Worm (Caenorhabditis elegans) whole organism, L2 larva: ENCODE results near the gene F56D5.2.

ENCODE experiments used
- C34F6.9 ChIP-seq: fragments of 150-350 bp; optimal IDR thresholded peaks from 2 replicates; lab custom pipeline; 2014; ENCODE audit warnings: missing biosample characterization, missing genetic modification characterization
- F13H6.1 ChIP-seq: sonication (generic microtip); optimal IDR thresholded peaks from 2 replicates; lab custom pipeline; 2016; ENCODE audit warnings: missing genetic modification characterization, missing compliant biosample characterization
- R02D3.7 ChIP-seq: fragments of 150-350 bp; optimal IDR thresholded peaks from 2 replicates; lab custom pipeline; 2014; ENCODE audit warnings: missing biosample characterization, missing genetic modification characterization
- Y55F3AM.14 ChIP-seq: fragments of 200-800 bp; sonication (Bioruptor generic); optimal IDR thresholded peaks from 2 replicates; lab custom pipeline; 2018; ENCODE audit warnings: mild to moderate bottlenecking, missing genetic modification characterization, missing compliant biosample characterization
- ZK546.5 ChIP-seq: sonication (generic microtip); optimal IDR thresholded peaks from 2 replicates; lab custom pipeline; 2017; ENCODE audit warnings: missing biosample characterization, missing genetic modification characterization
- alr-1 ChIP-seq: fragments of 150-350 bp; optimal IDR thresholded peaks from 2 replicates; lab custom pipeline; 2014; ENCODE audit warnings: missing biosample characterization, missing genetic modification characterization
- aly-2 ChIP-seq: fragments of 150-350 bp; optimal IDR thresholded peaks from 2 replicates; lab custom pipeline; 2014; ENCODE audit warnings: missing biosample characterization, missing genetic modification characterization
- ama-1 ChIP-seq: fragments of 150-350 bp; optimal IDR thresholded peaks from 2 replicates; lab custom pipeline; 2018; ENCODE audit warnings: inconsistent platforms
- blmp-1 ChIP-seq: sonication (generic microtip); optimal IDR thresholded peaks from 2 replicates; lab custom pipeline; 2017; ENCODE audit warnings: missing genetic modification characterization, mild to moderate bottlenecking, missing compliant biosample characterization, antibody characterized with exemption, moderate library complexity; ENCODE audit not compliant: insufficient read depth
- ceh-16 ChIP-seq: fragments of 150-350 bp; optimal IDR thresholded peaks from 2 replicates; lab custom pipeline; 2014; ENCODE audit warnings: missing biosample characterization, missing genetic modification characterization
- ceh-82 ChIP-seq: fragments of 150-350 bp; optimal IDR thresholded peaks from 2 replicates; lab custom pipeline; 2014; ENCODE audit warnings: missing biosample characterization, missing genetic modification characterization
- crh-2 ChIP-seq: sonication (generic microtip); optimal IDR thresholded peaks from 2 replicates; lab custom pipeline; 2017; ENCODE audit warnings: missing biosample characterization, missing genetic modification characterization
- dmd-4 ChIP-seq: sonication (generic microtip); optimal IDR thresholded peaks from 2 replicates; lab custom pipeline; 2017; ENCODE audit warnings: missing biosample characterization, missing genetic modification characterization
- egl-27 ChIP-seq: sonication (generic microtip); optimal IDR thresholded peaks from 3 replicates; lab custom pipeline; 2017; ENCODE audit warnings: missing biosample characterization, missing genetic modification reagents, missing genetic modification characterization
- elt-1 ChIP-seq: fragments of 150-350 bp; optimal IDR thresholded peaks from 2 replicates; lab custom pipeline; 2014; ENCODE audit warnings: missing biosample characterization, missing genetic modification characterization
- elt-3 ChIP-seq: sonication (generic microtip); optimal IDR thresholded peaks from 2 replicates; lab custom pipeline; 2017; ENCODE audit warnings: missing biosample characterization, missing genetic modification characterization
- fos-1 ChIP-seq: fragments of 150-350 bp; optimal IDR thresholded peaks from 2 replicates; lab custom pipeline; 2014; ENCODE audit warnings: missing biosample characterization, missing genetic modification characterization
- gmeb-1 ChIP-seq: fragments of 150-350 bp; optimal IDR thresholded peaks from 2 replicates; lab custom pipeline; 2014; ENCODE audit warnings: missing biosample characterization, missing genetic modification characterization
- lin-11 ChIP-seq: fragments of 150-350 bp; sonication (generic microtip); optimal IDR thresholded peaks from 2 replicates; lab custom pipeline; 2014; ENCODE audit warnings: missing biosample characterization, missing genetic modification characterization, inconsistent platforms, mixed read lengths
- lin-13 ChIP-seq: fragments of 150-350 bp; optimal IDR thresholded peaks from 2 replicates; lab custom pipeline; 2014; ENCODE audit warnings: missing biosample characterization, missing genetic modification reagents, missing genetic modification characterization
- lin-39 ChIP-seq: fragments of 150-350 bp; optimal IDR thresholded peaks from 2 replicates; lab custom pipeline; 2014; ENCODE audit warnings: missing biosample characterization, missing genetic modification reagents, missing genetic modification characterization
- lsy-2 ChIP-seq, 2 experiments: fragments of 150-350 bp in 1 of 2; sonication (generic microtip) in 1 of 2; optimal IDR thresholded peaks; 2 replicates each; lab custom pipeline; 2014 to 2017; ENCODE audit warnings: missing biosample characterization in 2 of 2, missing genetic modification characterization in 2 of 2
- mab-5 ChIP-seq: fragments of 150-350 bp; optimal IDR thresholded peaks from 2 replicates; lab custom pipeline; 2014; ENCODE audit warnings: missing biosample characterization, missing genetic modification characterization
- mbf-1 ChIP-seq: sonication (generic microtip); optimal IDR thresholded peaks from 2 replicates; lab custom pipeline; 2017; ENCODE audit warnings: missing biosample characterization, missing genetic modification characterization
- mdl-1 ChIP-seq, 2 experiments: fragments of 150-350 bp in 1 of 2; sonication (generic microtip) in 1 of 2; optimal IDR thresholded peaks; 2 replicates each; lab custom pipeline; 2017; ENCODE audit warnings: missing biosample characterization in 2 of 2, missing genetic modification characterization in 2 of 2
- nhr-10 ChIP-seq: sonication (generic microtip); optimal IDR thresholded peaks from 2 replicates; lab custom pipeline; 2017; ENCODE audit warnings: missing biosample characterization, missing genetic modification characterization
- nhr-11 ChIP-seq: fragments of 150-350 bp; optimal IDR thresholded peaks from 2 replicates; lab custom pipeline; 2014; ENCODE audit warnings: missing biosample characterization, missing genetic modification characterization
- nhr-12 ChIP-seq: fragments of 150-350 bp; optimal IDR thresholded peaks from 2 replicates; lab custom pipeline; 2014; ENCODE audit warnings: missing biosample characterization, missing genetic modification characterization
- nhr-129 ChIP-seq: fragments of 150-350 bp; optimal IDR thresholded peaks from 2 replicates; lab custom pipeline; 2014; ENCODE audit warnings: missing biosample characterization, missing genetic modification characterization
- nhr-21 ChIP-seq: fragments of 150-350 bp; optimal IDR thresholded peaks from 2 replicates; lab custom pipeline; 2014; ENCODE audit warnings: missing biosample characterization, missing genetic modification characterization
- nhr-23 ChIP-seq: fragments of 150-350 bp; optimal IDR thresholded peaks from 2 replicates; lab custom pipeline; 2014; ENCODE audit warnings: missing biosample characterization, missing genetic modification reagents, missing genetic modification characterization
- nhr-237 ChIP-seq: fragments of 150-350 bp; optimal IDR thresholded peaks from 2 replicates; lab custom pipeline; 2014; ENCODE audit warnings: missing biosample characterization, missing genetic modification characterization
- nhr-25 ChIP-seq: fragments of 150-350 bp; sonication (generic microtip); optimal IDR thresholded peaks from 3 replicates; lab custom pipeline; 2014; ENCODE audit warnings: missing biosample characterization, missing genetic modification characterization
- nhr-6 ChIP-seq: fragments of 150-350 bp; optimal IDR thresholded peaks from 2 replicates; lab custom pipeline; 2014; ENCODE audit warnings: missing biosample characterization, missing genetic modification characterization
- nhr-77 ChIP-seq: fragments of 150-350 bp; optimal IDR thresholded peaks from 2 replicates; lab custom pipeline; 2014; ENCODE audit warnings: missing biosample characterization, missing genetic modification characterization
- peb-1 ChIP-seq: fragments of 150-350 bp; optimal IDR thresholded peaks from 2 replicates; lab custom pipeline; 2014; ENCODE audit warnings: missing biosample characterization, missing genetic modification characterization
- sem-4 ChIP-seq: fragments of 150-350 bp; optimal IDR thresholded peaks from 2 replicates; lab custom pipeline; 2014; ENCODE audit warnings: missing biosample characterization, missing genetic modification reagents, missing genetic modification characterization
- skn-1 ChIP-seq: sonication (generic microtip); optimal IDR thresholded peaks from 2 replicates; lab custom pipeline; 2017; ENCODE audit warnings: missing biosample characterization, missing genetic modification characterization
- sma-3 ChIP-seq: sonication (generic microtip); optimal IDR thresholded peaks from 2 replicates; lab custom pipeline; 2016; ENCODE audit warnings: missing genetic modification reagents, missing genetic modification characterization, missing compliant biosample characterization
- sma-9 ChIP-seq, 2 experiments: fragments of 150-350 bp in 1 of 2; sonication (generic microtip) in 1 of 2; optimal IDR thresholded peaks; 2 replicates each; lab custom pipeline; 2014 to 2016; ENCODE audit warnings: missing genetic modification characterization in 2 of 2, mild to moderate bottlenecking in 1 of 2, missing biosample characterization in 1 of 2, missing compliant biosample characterization in 1 of 2, missing genetic modification reagents in 1 of 2, moderate library complexity in 1 of 2
- snpc-4 ChIP-seq: fragments of 150-350 bp; optimal IDR thresholded peaks from 2 replicates; lab custom pipeline; 2014; ENCODE audit warnings: missing biosample characterization, missing genetic modification characterization
- unc-39 ChIP-seq: fragments of 150-350 bp; optimal IDR thresholded peaks from 2 replicates; lab custom pipeline; 2014; ENCODE audit warnings: missing biosample characterization, missing genetic modification characterization
- unc-55 ChIP-seq: fragments of 150-350 bp; sonication (generic microtip); optimal IDR thresholded peaks from 3 replicates; lab custom pipeline; 2014; ENCODE audit warnings: missing biosample characterization, missing genetic modification reagents, missing genetic modification characterization
- unc-62 ChIP-seq: fragments of 150-350 bp; optimal IDR thresholded peaks from 2 replicates; lab custom pipeline; 2014; ENCODE audit warnings: missing biosample characterization, missing genetic modification reagents, missing genetic modification characterization
- zag-1 ChIP-seq: fragments of 150-350 bp; optimal IDR thresholded peaks from 2 replicates; lab custom pipeline; 2014; ENCODE audit warnings: missing biosample characterization, missing genetic modification characterization
- ztf-1 ChIP-seq: fragments of 200-800 bp; sonication (Bioruptor generic); conservative IDR thresholded peaks from 2 replicates; pipeline ENCODE4 v1.3.6; 2022; ENCODE audit warnings: missing genetic modification characterization, missing compliant biosample characterization
- ztf-11 ChIP-seq: sonication (generic microtip); optimal IDR thresholded peaks from 2 replicates; lab custom pipeline; 2017; ENCODE audit warnings: missing biosample characterization, missing genetic modification characterization
- ztf-4 ChIP-seq: fragments of 150-350 bp; optimal IDR thresholded peaks from 2 replicates; lab custom pipeline; 2014; ENCODE audit warnings: missing biosample characterization, missing genetic modification characterization

The F56D5.2 gene

ce11 chrIV:9443940-9444339 lies 45.5 kb upstream of the F56D5.2 start, which contains the start of gene F38E11.9:
Gene F38E11.9 (minus strand): TSS chrIV:9444040.
- TF ChIP-seq lin-13 (GFP tag; lab: Kevin White, UChicago) (no peak), skn-1 (tag; lab: Kevin White, UChicago) (no peak), alr-1 (tag; lab: Kevin White, UChicago) (no peak), nhr-21 (tag; lab: Kevin White, UChicago) (no peak), ztf-11 (tag; lab: Kevin White, UChicago) (no peak), nhr-23 (tag; lab: Kevin White, UChicago) (no peak), R02D3.7 (tag; lab: Kevin White, UChicago) (no peak), blmp-1 (tag; lab: Kevin White, UChicago) (no peak), ZK546.5 (tag; lab: Kevin White, UChicago) (no peak), gmeb-1 (tag; lab: Kevin White, UChicago) (no peak), zag-1 (tag; lab: Kevin White, UChicago) (no peak), sma-9 (GFP tag; optimal IDR thresholded peaks at IDR 0.05; lab: Kevin White, UChicago) (no peak), sma-9 (tag; optimal IDR thresholded peaks at IDR 0.05; lab: Kevin White, UChicago) (no peak), ztf-1 (GFP tag; lab: Robert Waterston, UW) (no peak), ztf-4 (tag; lab: Kevin White, UChicago) (no peak), peb-1 (tag; lab: Kevin White, UChicago) (no peak), nhr-25 (tag; lab: Kevin White, UChicago) (no peak), nhr-6 (tag; lab: Kevin White, UChicago) (no peak), nhr-77 (no peak)

ce11 chrIV:9442106-9442532 lies 43.7 kb upstream of the F56D5.2 start:
- TF ChIP-seq F13H6.1 (tag; lab: Kevin White, UChicago) (peak; percentile 58), nhr-21 (tag; lab: Kevin White, UChicago) (peak; percentile 88), ztf-1 (GFP tag; lab: Robert Waterston, UW) (no peak), elt-3 (no peak), nhr-6 (tag; lab: Kevin White, UChicago) (peak; percentile 82), nhr-129 (tag; lab: Kevin White, UChicago) (peak; percentile 65), nhr-11 (tag; lab: Kevin White, UChicago) (no peak), nhr-23 (tag; lab: Kevin White, UChicago) (no peak), lsy-2 (tag; optimal IDR thresholded peaks at IDR 0.05; lab: Kevin White, UChicago) (peak in 1 of 2 experiments; percentile 56), gmeb-1 (tag; lab: Kevin White, UChicago) (peak; percentile 59), alr-1 (tag; lab: Kevin White, UChicago) (no peak), lin-39 (tag; lab: Kevin White, UChicago) (no peak), sma-3 (peak; percentile 89), sem-4 (tag; lab: Kevin White, UChicago) (peak; percentile 62), nhr-77 (no peak), mab-5 (tag; lab: Kevin White, UChicago) (no peak), aly-2 (tag; lab: Kevin White, UChicago) (no peak), nhr-237 (tag; lab: Kevin White, UChicago) (no peak), peb-1 (tag; lab: Kevin White, UChicago) (no peak), fos-1 (tag; lab: Kevin White, UChicago) (peak; percentile 39), dmd-4 (tag; lab: Kevin White, UChicago) (no peak), ceh-16 (tag; lab: Kevin White, UChicago) (peak; percentile 82), zag-1 (tag; lab: Kevin White, UChicago) (no peak), ceh-82 (tag; lab: Kevin White, UChicago) (no peak), nhr-10 (peak; percentile 3), ama-1 (lab: Kevin White, UChicago) (peak; percentile 35), unc-62 (GFP tag; lab: Kevin White, UChicago) (no peak), mdl-1 (tag; optimal IDR thresholded peaks at IDR 0.05; lab: Kevin White, UChicago) (peak; percentile 72 to 87), crh-2 (peak; percentile 97), sma-9 (GFP tag; optimal IDR thresholded peaks at IDR 0.05; lab: Kevin White, UChicago) (peak; percentile 94), sma-9 (tag; optimal IDR thresholded peaks at IDR 0.05; lab: Kevin White, UChicago) (no peak), ztf-11 (tag; lab: Kevin White, UChicago) (no peak), nhr-12 (no peak), mbf-1 (no peak), unc-55 (GFP tag; lab: Kevin White, UChicago) (no peak), lin-11 (tag; lab: Kevin White, UChicago) (no peak), nhr-25 (tag; lab: Kevin White, UChicago) (peak; percentile 17), skn-1 (tag; lab: Kevin White, UChicago) (peak; percentile 74), Y55F3AM.14 (GFP tag; lab: Kevin White, UChicago) (no peak), unc-39 (tag; lab: Kevin White, UChicago) (no peak), ZK546.5 (tag; lab: Kevin White, UChicago) (no peak), elt-1 (tag; lab: Kevin White, UChicago) (peak; percentile 64), ztf-4 (tag; lab: Kevin White, UChicago) (no peak), blmp-1 (tag; lab: Kevin White, UChicago) (peak; percentile 61), C34F6.9 (tag; lab: Kevin White, UChicago) (no peak), egl-27 (peak; percentile 11), R02D3.7 (tag; lab: Kevin White, UChicago) (no peak), snpc-4 (no peak), lin-13 (GFP tag; lab: Kevin White, UChicago) (peak; percentile 41)
- TF ChIP-seq, all 48 proteins: peak for 21
